Fruit fly (Drosophila melanogaster): ENCODE results near the gene spartin.

dm6 chr3R:4667399-4668201, 13.0 kb downstream of the spartin start:
- TF ChIP-seq ap (GFP tag; IDR thresholded peaks at IDR 0.05): no peak
- TF ChIP-seq usp (GFP tag; optimal IDR thresholded peaks at IDR 0.05): no peak

All from whole organism, embryonic.